Worm (Caenorhabditis elegans) whole organism, young adult: ENCODE data around the gene mrps-26.

ENCODE experiments used
- B0035.1 ChIP-seq: sonication (generic microtip); optimal IDR thresholded peaks from 2 replicates; lab custom pipeline; 2016; ENCODE audit warnings: missing genetic modification characterization, mild to moderate bottlenecking, missing compliant biosample characterization, missing genotype, missing genetic modification reagents
- D2030.7 ChIP-seq: fragments of 200-800 bp; sonication (Bioruptor generic); IDR thresholded peaks from 2 replicates; pipeline ENCODE4 v1.3.6; 2022; ENCODE audit warnings: missing genetic modification reagents, missing genetic modification characterization, missing compliant biosample characterization
- F22D6.2 ChIP-seq: sonication (generic microtip); optimal IDR thresholded peaks from 2 replicates; lab custom pipeline; 2016; ENCODE audit warnings: mild to moderate bottlenecking, missing genetic modification characterization, missing compliant biosample characterization
- F33H1.4 ChIP-seq: fragments of 200-800 bp; sonication (Bioruptor generic); IDR thresholded peaks from 2 replicates; pipeline ENCODE4 v1.3.6; 2022; ENCODE audit warnings: missing genetic modification reagents, missing genetic modification characterization, missing compliant biosample characterization
- F55B11.4 ChIP-seq: sonication (generic microtip); optimal IDR thresholded peaks from 2 replicates; lab custom pipeline; 2016; ENCODE audit warnings: missing compliant biosample characterization, missing genetic modification characterization, borderline replicate concordance; ENCODE audit not compliant: insufficient read depth
- K12H6.12 ChIP-seq: fragments of 200-800 bp; sonication (Bioruptor generic); optimal IDR thresholded peaks from 2 replicates; lab custom pipeline; 2018; ENCODE audit warnings: mild to moderate bottlenecking, missing genetic modification characterization, missing compliant biosample characterization
- Y53G8AR.9 ChIP-seq: fragments of 200-800 bp; sonication (Bioruptor generic); conservative IDR thresholded peaks from 2 replicates; pipeline ENCODE4 v1.3.6; 2022; ENCODE audit warnings: missing genetic modification reagents, missing genetic modification characterization, missing compliant biosample characterization
- Y56A3A.18 ChIP-seq: fragments of 200-800 bp; sonication (Bioruptor generic); IDR thresholded peaks from 2 replicates; pipeline ENCODE4 v1.3.6; 2022; ENCODE audit warnings: missing genetic modification reagents, missing genetic modification characterization, missing compliant biosample characterization
- Y79H2A.3 ChIP-seq: fragments of 200-800 bp; sonication (Bioruptor generic); conservative IDR thresholded peaks from 2 replicates; pipeline ENCODE4 v1.3.6; 2022; ENCODE audit warnings: missing genetic modification reagents, missing genetic modification characterization, missing compliant biosample characterization
- attf-3 ChIP-seq: fragments of 200-800 bp; sonication (Bioruptor generic); conservative IDR thresholded peaks from 2 replicates; pipeline ENCODE4 v1.3.6; 2022; ENCODE audit warnings: missing genetic modification reagents, missing genetic modification characterization, missing compliant biosample characterization
- attf-5 ChIP-seq: fragments of 200-800 bp; sonication (Bioruptor generic); optimal IDR thresholded peaks from 2 replicates; lab custom pipeline; 2018; ENCODE audit warnings: mild to moderate bottlenecking, missing genetic modification characterization, missing compliant biosample characterization
- bed-1 ChIP-seq: fragments of 200-800 bp; sonication (Bioruptor generic); IDR thresholded peaks from 2 replicates; pipeline ENCODE4 v1.3.6; 2022; ENCODE audit warnings: missing genetic modification reagents, missing genetic modification characterization, missing compliant biosample characterization
- cebp-1 ChIP-seq, 2 experiments: fragments of 200-800 bp in 1 of 2; sonication (Bioruptor generic) in 1 of 2; sonication (generic microtip) in 1 of 2; IDR thresholded peaks in 1 of 2; optimal IDR thresholded peaks in 1 of 2; 2 replicates each; pipeline versions ENCODE4 v1.3.6 to Lab custom; 2017 to 2022; ENCODE audit warnings: missing compliant biosample characterization in 2 of 2, missing genetic modification characterization in 2 of 2, mild to moderate bottlenecking in 1 of 2, missing genetic modification reagents in 1 of 2, moderate library complexity in 1 of 2
- cebp-2 ChIP-seq: fragments of 200-800 bp; sonication (Bioruptor generic); IDR thresholded peaks from 2 replicates; pipeline ENCODE4 v1.3.6; 2022; ENCODE audit warnings: missing genetic modification characterization, missing compliant biosample characterization
- ceh-100 ChIP-seq: fragments of 200-800 bp; sonication (Bioruptor generic); IDR thresholded peaks from 2 replicates; pipeline ENCODE4 v1.3.6; 2022; ENCODE audit warnings: missing genetic modification reagents, missing genetic modification characterization, missing compliant biosample characterization
- ceh-27 ChIP-seq: fragments of 200-800 bp; sonication (Bioruptor generic); optimal IDR thresholded peaks from 2 replicates; lab custom pipeline; 2018; ENCODE audit warnings: mild to moderate bottlenecking, missing genetic modification characterization, moderate library complexity, missing compliant biosample characterization
- ceh-40 ChIP-seq: fragments of 200-800 bp; sonication (Bioruptor generic); IDR thresholded peaks from 2 replicates; pipeline ENCODE4 v1.3.6; 2022; ENCODE audit warnings: missing genetic modification characterization, missing compliant biosample characterization
- ceh-91 ChIP-seq: fragments of 200-800 bp; sonication (Bioruptor generic); IDR thresholded peaks from 2 replicates; pipeline ENCODE4 v1.3.6; 2022; ENCODE audit warnings: missing genetic modification reagents, missing genetic modification characterization, missing compliant biosample characterization
- dox-1 ChIP-seq: fragments of 200-800 bp; sonication (Bioruptor generic); IDR thresholded peaks from 2 replicates; pipeline ENCODE4 v1.3.6; 2022; ENCODE audit warnings: missing genetic modification reagents, missing genetic modification characterization, missing compliant biosample characterization
- efl-1 ChIP-seq: fragments of 150-350 bp; optimal IDR thresholded peaks from 2 replicates; lab custom pipeline; 2014; ENCODE audit warnings: missing biosample characterization, missing genetic modification reagents, missing genetic modification characterization
- egrh-3 ChIP-seq: fragments of 200-800 bp; sonication (Bioruptor generic); IDR thresholded peaks from 2 replicates; pipeline ENCODE4 v1.3.6; 2022; ENCODE audit warnings: missing genetic modification reagents, missing genetic modification characterization, missing compliant biosample characterization
- hlh-26 ChIP-seq: fragments of 200-800 bp; sonication (Bioruptor generic); conservative IDR thresholded peaks from 2 replicates; pipeline ENCODE4 v1.3.6; 2022; ENCODE audit warnings: missing genetic modification reagents, missing genetic modification characterization, missing compliant biosample characterization
- hmg-20 ChIP-seq: fragments of 200-800 bp; sonication (Bioruptor generic); IDR thresholded peaks from 2 replicates; pipeline ENCODE4 v1.3.6; 2022; ENCODE audit warnings: missing genetic modification reagents, missing genetic modification characterization, missing compliant biosample characterization
- lsl-1 ChIP-seq: fragments of 200-800 bp; sonication (Bioruptor generic); optimal IDR thresholded peaks from 2 replicates; lab custom pipeline; 2018; ENCODE audit warnings: mild to moderate bottlenecking, missing genetic modification characterization, moderate library complexity, missing compliant biosample characterization
- nfya-2 ChIP-seq: fragments of 200-800 bp; sonication (Bioruptor generic); IDR thresholded peaks from 2 replicates; pipeline ENCODE4 v1.3.6; 2022; ENCODE audit warnings: missing genetic modification reagents, missing genetic modification characterization, missing compliant biosample characterization
- nfyb-1 ChIP-seq: fragments of 200-800 bp; sonication (Bioruptor generic); IDR thresholded peaks from 2 replicates; pipeline ENCODE4 v1.3.6; 2022; ENCODE audit warnings: missing genetic modification reagents, missing genetic modification characterization, missing compliant biosample characterization
- nhr-27 ChIP-seq: fragments of 200-800 bp; sonication (Bioruptor generic); optimal IDR thresholded peaks from 2 replicates; lab custom pipeline; 2018; ENCODE audit warnings: mild to moderate bottlenecking, missing genetic modification characterization, moderate library complexity, missing compliant biosample characterization
- nhr-80 ChIP-seq: sonication (generic microtip); optimal IDR thresholded peaks from 2 replicates; lab custom pipeline; 2016; ENCODE audit warnings: missing genetic modification characterization, missing compliant biosample characterization
- nhr-90 ChIP-seq: sonication (generic microtip); optimal IDR thresholded peaks from 2 replicates; lab custom pipeline; 2016; ENCODE audit warnings: missing genotype, mild to moderate bottlenecking, missing genetic modification characterization, missing compliant biosample characterization
- pha-4 ChIP-seq: fragments of 150-350 bp; sonication (generic microtip); optimal IDR thresholded peaks from 2 replicates; lab custom pipeline; 2014; ENCODE audit warnings: missing biosample characterization, missing genetic modification reagents, missing genetic modification characterization
- repo-1 ChIP-seq: sonication (generic microtip); optimal IDR thresholded peaks from 2 replicates; lab custom pipeline; 2017; ENCODE audit warnings: mild to moderate bottlenecking, missing genetic modification characterization, missing compliant biosample characterization
- sdz-38 ChIP-seq: sonication (generic microtip); optimal IDR thresholded peaks from 2 replicates; lab custom pipeline; 2016; ENCODE audit warnings: missing genotype, missing genetic modification characterization, missing compliant biosample characterization
- snpc-1.3 ChIP-seq: sonication (generic microtip); optimal IDR thresholded peaks from 2 replicates; lab custom pipeline; 2017; ENCODE audit warnings: missing genetic modification characterization, mild to moderate bottlenecking, missing compliant biosample characterization, antibody characterized with exemption, moderate library complexity, missing genotype, missing genetic modification reagents; ENCODE audit not compliant: insufficient read depth
- snpc-3.4 ChIP-seq: sonication (generic microtip); optimal IDR thresholded peaks from 2 replicates; lab custom pipeline; 2017; ENCODE audit warnings: missing genetic modification characterization, mild to moderate bottlenecking, missing compliant biosample characterization, antibody characterized with exemption, moderate library complexity, missing genotype, missing genetic modification reagents
- snpc-4 ChIP-seq, 5 experiments: fragments of 150-350 bp in 1 of 5; sonication (generic microtip) in 4 of 5; optimal IDR thresholded peaks; 2 replicates each; lab custom pipeline; 2014 to 2018; ENCODE audit warnings: missing genetic modification characterization in 5 of 5, missing biosample characterization in 3 of 5, antibody characterized with exemption in 2 of 5, mild to moderate bottlenecking in 2 of 5, missing compliant biosample characterization in 2 of 5, missing genotype in 2 of 5, moderate library complexity in 2 of 5, missing genetic modification reagents in 1 of 5
- somi-1 ChIP-seq: fragments of 200-800 bp; sonication (Bioruptor generic); optimal IDR thresholded peaks from 2 replicates; lab custom pipeline; 2018; ENCODE audit warnings: mild to moderate bottlenecking, missing genetic modification characterization, missing compliant biosample characterization
- sptf-2 ChIP-seq: fragments of 200-800 bp; sonication (Bioruptor generic); optimal IDR thresholded peaks from 2 replicates; lab custom pipeline; 2018; ENCODE audit warnings: mild to moderate bottlenecking, missing genetic modification characterization, missing compliant biosample characterization
- zfh-2 ChIP-seq: fragments of 200-800 bp; sonication (Bioruptor generic); conservative IDR thresholded peaks from 2 replicates; pipeline ENCODE4 v1.3.6; 2022; ENCODE audit warnings: missing genetic modification reagents, missing genetic modification characterization, missing compliant biosample characterization
- ztf-18 ChIP-seq: sonication (generic microtip); optimal IDR thresholded peaks from 2 replicates; lab custom pipeline; 2016; ENCODE audit warnings: missing genotype, mild to moderate bottlenecking, missing genetic modification characterization, missing compliant biosample characterization

Gene mrps-26

DNA sequence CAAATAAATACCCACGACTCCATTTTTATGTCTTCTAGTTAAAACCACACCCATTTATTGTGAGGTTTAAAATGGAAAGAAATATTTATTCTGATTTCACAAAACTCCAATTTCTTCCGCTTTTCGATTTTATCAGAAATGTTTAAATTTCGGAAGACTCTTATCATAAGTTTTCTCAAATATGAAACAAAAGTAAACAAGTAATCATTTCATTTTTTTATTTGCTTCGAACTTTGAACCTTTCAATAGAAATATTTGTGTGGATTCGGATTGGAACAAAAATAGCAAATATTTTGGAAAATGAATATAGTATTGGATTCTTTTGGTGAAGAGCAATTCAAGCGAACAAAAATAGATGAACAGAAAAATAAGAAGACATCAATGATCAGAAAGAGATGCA, 12.6 kb upstream of the mrps-26 start:
- TF ChIP-seq zfh-2 (GFP tag; lab: Robert Waterston, UW) (no peak), repo-1 (tag; lab: Kevin White, UChicago) (no peak), Y56A3A.18 (GFP tag; lab: Robert Waterston, UW) (no peak), Y53G8AR.9 (no peak)
- TF ChIP-seq, all 124 proteins: peak for 0

DNA sequence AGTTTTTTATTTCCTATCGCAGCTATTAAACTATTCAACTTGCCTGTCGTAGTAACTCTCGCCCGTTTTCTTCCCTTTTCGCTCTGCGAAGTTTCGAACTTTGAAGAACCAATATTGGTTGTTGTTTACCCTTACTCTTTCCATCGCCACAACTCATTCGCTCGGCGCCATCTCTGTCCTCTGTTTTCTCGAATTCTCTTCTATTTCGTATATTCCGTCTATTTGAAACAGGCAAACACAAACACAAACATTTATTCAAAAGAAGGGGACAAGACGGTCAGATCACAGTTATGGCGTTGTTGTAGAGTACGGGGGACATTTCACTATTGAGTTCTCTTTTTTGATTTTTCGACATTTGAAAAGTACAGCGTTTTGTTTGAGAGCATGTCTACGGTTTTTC, 11.6 kb upstream of the mrps-26 start:
- no peak for TF ChIP-seq cebp-2 (GFP tag; lab: Robert Waterston, UW)
- no peak for TF ChIP-seq nhr-27 (tag; lab: Kevin White, UChicago)
- TF ChIP-seq B0035.1 (tag; lab: Kevin White, UChicago), result no peak

DNA sequence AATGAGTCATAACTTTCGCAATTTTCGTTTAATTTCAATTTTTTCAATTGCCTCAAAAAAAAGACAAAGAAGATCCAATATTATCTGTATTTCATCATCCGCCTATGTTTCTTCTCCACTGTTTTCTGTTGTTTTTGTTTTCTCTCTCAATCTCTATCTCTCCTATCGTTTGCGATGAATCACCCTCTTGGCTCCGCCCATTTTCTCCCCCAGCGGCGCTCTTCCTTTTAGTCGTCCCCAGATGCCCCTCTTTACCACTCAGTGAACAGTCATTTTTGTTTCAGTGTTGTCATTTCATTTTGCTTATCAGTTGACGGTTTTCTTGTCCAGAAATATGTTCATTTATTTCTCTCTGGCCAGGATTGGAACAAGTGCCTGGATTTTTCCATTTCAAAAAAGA, 9.5 kb upstream of the mrps-26 start:
- no peak for TF ChIP-seq ceh-40 (GFP tag; lab: Robert Waterston, UW)
- TF ChIP-seq nfyb-1 (GFP tag; lab: Robert Waterston, UW), result no peak
- peak; percentile 29 for TF ChIP-seq attf-5
- TF ChIP-seq dox-1 (GFP tag; lab: Robert Waterston, UW), result no peak
- no peak for TF ChIP-seq attf-3 (GFP tag; lab: Robert Waterston, UW)
- peak; percentile 66 for TF ChIP-seq nhr-80 (tag; lab: Kevin White, UChicago)
- no peak for TF ChIP-seq D2030.7 (GFP tag; lab: Robert Waterston, UW)
- peak; percentile 78 for TF ChIP-seq cebp-1 (GFP tag; IDR thresholded peaks at IDR 0.05; lab: Robert Waterston, UW)
- TF ChIP-seq cebp-1 (tag; optimal IDR thresholded peaks at IDR 0.05; lab: Kevin White, UChicago), result peak; percentile 88
- no peak for TF ChIP-seq ceh-91
- TF ChIP-seq, all 124 proteins: peak for 3

DNA sequence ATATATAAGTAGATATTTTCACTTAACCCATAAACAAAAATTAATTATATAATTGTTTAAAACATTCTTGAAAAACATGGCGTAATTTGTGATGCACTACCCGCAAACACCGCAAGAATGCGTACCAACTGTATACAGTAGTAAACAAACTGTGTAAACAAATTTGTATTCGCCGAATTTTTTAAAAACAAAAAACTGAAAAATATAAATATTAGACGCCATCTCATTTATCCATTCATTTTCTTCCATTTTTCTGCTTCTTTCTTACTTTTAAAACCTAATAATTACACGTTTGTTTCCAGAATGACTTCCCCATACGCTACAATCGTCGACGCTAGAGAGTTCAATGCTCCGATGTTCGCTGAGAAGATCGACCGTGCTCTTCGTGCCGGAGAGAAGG, 9.1 kb upstream of the mrps-26 start, which contains the start of gene nex-1:
TSS of gene nex-1 (plus strand) at position 301 of the 400 bp plus-strand sequence.
- peak; percentile 68 for TF ChIP-seq lsl-1
- TF ChIP-seq efl-1, result peak; percentile 10
- no peak for TF ChIP-seq egrh-3 (GFP tag; lab: Robert Waterston, UW)
- TF ChIP-seq snpc-1.3 (tag; lab: Kevin White, UChicago), result peak; percentile 13
- no peak for TF ChIP-seq snpc-4 (GFP tag; optimal IDR thresholded peaks at IDR 0.05; lab: Kevin White, UChicago)
- TF ChIP-seq snpc-4 (tag; optimal IDR thresholded peaks at IDR 0.05; lab: Kevin White, UChicago), result no peak

DNA sequence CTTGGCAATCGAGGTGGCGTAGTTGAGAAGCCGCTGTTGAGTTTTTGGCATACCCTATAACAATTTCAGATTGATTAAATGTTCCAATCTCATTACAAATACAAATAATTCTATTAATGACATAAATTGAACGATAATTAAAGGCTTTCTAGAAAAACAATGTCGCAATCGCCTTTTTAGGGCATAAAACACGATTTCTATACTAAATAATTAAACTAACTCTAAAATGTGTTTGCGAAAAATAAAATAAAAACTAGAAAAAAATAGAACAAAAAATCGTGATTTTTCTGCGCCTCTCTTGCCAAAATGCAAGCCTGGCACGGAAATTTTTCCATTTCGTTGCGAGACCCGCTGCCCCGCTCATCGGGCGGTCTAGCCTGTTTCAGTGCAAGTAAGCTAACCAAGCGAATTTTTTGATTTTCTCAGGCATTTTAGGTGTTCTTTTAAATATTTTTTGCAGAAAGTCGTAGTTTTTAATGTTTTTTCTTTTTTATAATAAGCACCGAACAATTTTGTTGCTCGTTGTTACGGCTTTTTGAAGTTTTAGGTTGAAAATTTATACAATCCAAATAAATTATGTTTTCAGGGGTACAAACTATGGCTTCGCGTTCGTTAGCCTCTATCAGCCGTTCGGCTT, 6.5 kb upstream of the mrps-26 start, which contains the start of the genes C34E10.12, C34E10.10 and atp-2:
TSS of gene C34E10.12 (minus strand) at position 51 of the 637 bp plus-strand sequence.
TSS of gene C34E10.10 (minus strand) at position 54 of the 637 bp plus-strand sequence.
TSS of gene atp-2 (plus strand) at position 587 of the 637 bp plus-strand sequence.
- TF ChIP-seq nfya-2 (GFP tag; lab: Robert Waterston, UW) (no peak), somi-1 (no peak), F22D6.2 (tag; lab: Kevin White, UChicago) (no peak), B0035.1 (tag; lab: Kevin White, UChicago) (no peak), hlh-26 (GFP tag; lab: Robert Waterston, UW) (no peak), hmg-20 (GFP tag; lab: Robert Waterston, UW) (no peak), cebp-2 (GFP tag; lab: Robert Waterston, UW) (no peak), F55B11.4 (tag; lab: Kevin White, UChicago) (no peak), sdz-38 (no peak), nhr-90 (tag; lab: Kevin White, UChicago) (no peak), D2030.7 (GFP tag; lab: Robert Waterston, UW) (no peak; the same call in 1 of the 2 replicates), pha-4 (tag; lab: Kevin White, UChicago) (peak; percentile 11), sptf-2 (no peak), K12H6.12 (no peak), bed-1 (GFP tag; lab: Robert Waterston, UW) (no peak), attf-3 (GFP tag; lab: Robert Waterston, UW) (peak; percentile 57; the same call in 1 of the 2 replicates), ceh-40 (GFP tag; lab: Robert Waterston, UW) (no peak), ceh-27 (GFP tag; lab: Kevin White, UChicago) (peak; percentile 58), F33H1.4 (GFP tag; lab: Robert Waterston, UW) (peak; percentile 96), Y79H2A.3 (no peak), ceh-100 (GFP tag; lab: Robert Waterston, UW) (peak; percentile 57; the same call in 1 of the 2 replicates), ztf-18 (tag; lab: Kevin White, UChicago) (peak; percentile 12), snpc-3.4 (peak; percentile 62)
